Fruit fly (Drosophila melanogaster): ENCODE results near the gene Dlc90F.

Gene Dlc90F

DNA sequence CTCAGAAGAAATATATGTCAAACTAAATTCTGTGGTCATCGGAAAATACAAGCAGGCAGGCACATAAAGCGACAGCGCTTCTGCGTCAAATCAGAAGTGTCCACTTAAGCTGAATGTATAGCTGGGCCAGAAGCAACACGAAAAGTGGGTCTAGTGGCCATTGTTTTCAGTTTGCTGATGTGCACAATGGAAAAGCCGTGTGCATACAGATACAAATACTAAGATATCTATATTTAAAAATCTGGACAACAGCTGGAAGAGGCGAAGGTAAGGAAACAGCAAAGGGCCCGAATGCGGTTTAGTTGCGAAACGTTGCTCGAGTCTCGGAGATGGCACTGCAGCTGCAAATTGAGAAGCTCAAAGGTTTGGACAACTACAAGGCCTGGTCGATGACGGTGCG is 48.2 kb upstream of the Dlc90F start, which contains the start of gene CG18598:
CG18598 (plus strand) TSS at position 301 of the 400 bp plus-strand sequence.
- TF ChIP-seq CG10631 (GFP tag; optimal IDR thresholded peaks at IDR 0.05) (no peak), svp (GFP tag) (no peak), pdm3 (GFP tag; optimal IDR thresholded peaks at IDR 0.05) (no peak), fkh (GFP tag; optimal IDR thresholded peaks at IDR 0.05) (no peak), CG32006 (GFP tag; optimal IDR thresholded peaks at IDR 0.05) (no peak), Ets96B (tag; optimal IDR thresholded peaks at IDR 0.05) (no peak), CG1621 (tag; optimal IDR thresholded peaks at IDR 0.05) (no peak), Eip78C (GFP tag) (no peak), achi (GFP tag; optimal IDR thresholded peaks at IDR 0.05) (no peak), Sox102F (GFP tag; optimal IDR thresholded peaks at IDR 0.05) (no peak), Hr38 (GFP tag; optimal IDR thresholded peaks at IDR 0.05) (no peak), vri (GFP tag; optimal IDR thresholded peaks at IDR 0.05) (no peak), Blimp-1 (GFP tag; optimal IDR thresholded peaks at IDR 0.05) (no peak)

DNA sequence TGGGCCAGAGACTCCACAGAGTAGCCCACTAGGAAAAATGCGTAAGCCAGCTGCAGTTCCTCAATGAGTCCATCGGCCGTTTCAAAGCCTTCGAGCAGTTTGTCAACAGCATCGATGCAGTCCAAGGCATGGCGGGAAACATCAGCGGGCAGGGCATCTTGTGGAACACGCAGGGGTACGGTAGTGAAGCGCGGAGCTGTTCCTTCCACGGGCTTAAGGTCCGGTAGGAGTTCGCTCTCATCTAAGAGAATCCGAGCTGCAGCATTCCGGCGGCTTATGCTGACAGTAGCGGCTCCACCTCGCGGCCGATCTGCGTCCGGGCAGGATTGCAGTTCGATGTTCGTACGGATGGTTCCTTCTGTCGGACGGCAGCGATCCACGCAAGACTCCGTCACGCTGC is 47.2 kb upstream of the Dlc90F start:
- no peak for TF ChIP-seq fkh (GFP tag; optimal IDR thresholded peaks at IDR 0.05)
- no peak for TF ChIP-seq Met (GFP tag; optimal IDR thresholded peaks at IDR 0.05)
- TF ChIP-seq CG31627 (GFP tag; optimal IDR thresholded peaks at IDR 0.05) = no peak
- TF ChIP-seq esn (GFP tag; optimal IDR thresholded peaks at IDR 0.05) = no peak
- TF ChIP-seq Sox102F (GFP tag; optimal IDR thresholded peaks at IDR 0.05) = no peak
- TF ChIP-seq Gug (GFP tag; IDR thresholded peaks at IDR 0.05) = no peak
- no peak for TF ChIP-seq vri (GFP tag; optimal IDR thresholded peaks at IDR 0.05)
- no peak for TF ChIP-seq Ets21C (GFP tag; optimal IDR thresholded peaks at IDR 0.05)
- no peak for TF ChIP-seq Blimp-1 (GFP tag; optimal IDR thresholded peaks at IDR 0.05)
- no peak for TF ChIP-seq eg (GFP tag; IDR thresholded peaks at IDR 0.05)

DNA sequence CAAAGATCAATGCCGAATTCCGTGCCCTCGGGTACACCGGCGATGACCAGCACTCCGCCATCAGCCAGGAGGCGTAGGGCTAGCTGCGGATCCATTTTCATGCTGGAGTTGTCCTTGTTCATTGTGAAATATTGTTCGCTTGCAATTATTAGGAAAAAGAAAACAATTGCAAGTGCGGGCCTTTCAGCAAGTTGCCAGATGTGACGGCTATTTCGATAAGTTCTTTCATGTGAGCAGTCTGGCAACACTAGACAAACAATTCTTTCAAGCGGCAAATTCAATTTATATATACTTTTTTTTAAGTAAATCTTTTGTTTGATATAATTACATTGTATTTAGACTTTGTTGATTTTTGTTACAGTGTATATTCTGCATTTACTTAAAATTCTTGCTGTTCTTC is 46.5 kb upstream of the Dlc90F start, which contains the start of gene CG12320:
CG12320 (minus strand) TSS at position 157 of the 400 bp plus-strand sequence.
- TF ChIP-seq net (GFP tag; optimal IDR thresholded peaks at IDR 0.05) = no peak
- TF ChIP-seq CG15336 (GFP tag; IDR thresholded peaks at IDR 0.05) = no peak
- no peak for TF ChIP-seq CG10631 (GFP tag; optimal IDR thresholded peaks at IDR 0.05)
- TF ChIP-seq CG8119 (GFP tag; IDR thresholded peaks at IDR 0.05) = no peak
- peak; percentile 49 for TF ChIP-seq CG1621 (tag; optimal IDR thresholded peaks at IDR 0.05)
- TF ChIP-seq fkh (GFP tag; optimal IDR thresholded peaks at IDR 0.05) = no peak
- TF ChIP-seq Sox14 (GFP tag; optimal IDR thresholded peaks at IDR 0.05) = peak; percentile 52
- no peak for TF ChIP-seq fd59A (GFP tag; optimal IDR thresholded peaks at IDR 0.05)
- TF ChIP-seq CG6163 (GFP tag; IDR thresholded peaks at IDR 0.05) = no peak
- TF ChIP-seq Hr39 (GFP tag; optimal IDR thresholded peaks at IDR 0.05) = no peak
- TF ChIP-seq CG8632 (GFP tag; optimal IDR thresholded peaks at IDR 0.05) = no peak
- no peak for TF ChIP-seq CG16779 (tag; optimal IDR thresholded peaks at IDR 0.05)
- TF ChIP-seq Sox15 (GFP tag; optimal IDR thresholded peaks at IDR 0.05) = no peak
- TF ChIP-seq esn (GFP tag; optimal IDR thresholded peaks at IDR 0.05) = peak; percentile 6
- TF ChIP-seq fd85E (GFP tag; optimal IDR thresholded peaks at IDR 0.05) = no peak
- TF ChIP-seq Sox102F (GFP tag; optimal IDR thresholded peaks at IDR 0.05) = no peak
- TF ChIP-seq CG3919 (GFP tag; optimal IDR thresholded peaks at IDR 0.05) = no peak
- TF ChIP-seq Gug (GFP tag; IDR thresholded peaks at IDR 0.05) = no peak

DNA sequence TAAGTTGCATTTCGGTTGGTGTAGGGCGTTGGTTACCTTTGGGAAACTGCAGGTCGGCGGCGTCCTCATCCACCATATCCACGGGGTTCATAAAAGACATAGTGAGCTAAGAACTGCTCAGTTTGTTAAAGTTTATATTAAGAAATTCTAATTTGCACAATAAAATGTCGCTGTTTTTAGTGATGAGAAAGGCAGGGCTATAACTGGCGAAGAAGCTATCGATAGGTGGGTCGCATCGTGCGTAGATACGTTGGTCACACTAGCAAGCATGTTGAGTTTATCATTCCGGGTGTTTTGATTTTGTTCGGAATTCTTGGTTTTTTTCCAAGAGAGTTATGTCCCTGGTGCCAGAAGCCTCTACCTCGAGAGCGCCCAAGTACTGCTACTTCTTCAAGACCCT is 43.7 kb upstream of the Dlc90F start, which contains the start of the genes Ada2a, Polr2D, Tgs1 and moi:
Ada2a (minus strand) TSS at position 207 of the 400 bp plus-strand sequence.
Polr2D (minus strand) TSS at position 207 of the 400 bp plus-strand sequence.
Tgs1 (plus strand) TSS at position 250 of the 400 bp plus-strand sequence.
moi (plus strand) TSS at position 250 of the 400 bp plus-strand sequence.
- TF ChIP-seq CG1621 (tag; optimal IDR thresholded peaks at IDR 0.05) (peak; percentile 82), Hr38 (GFP tag; optimal IDR thresholded peaks at IDR 0.05) (no peak), Sox15 (GFP tag; optimal IDR thresholded peaks at IDR 0.05) (no peak)

DNA sequence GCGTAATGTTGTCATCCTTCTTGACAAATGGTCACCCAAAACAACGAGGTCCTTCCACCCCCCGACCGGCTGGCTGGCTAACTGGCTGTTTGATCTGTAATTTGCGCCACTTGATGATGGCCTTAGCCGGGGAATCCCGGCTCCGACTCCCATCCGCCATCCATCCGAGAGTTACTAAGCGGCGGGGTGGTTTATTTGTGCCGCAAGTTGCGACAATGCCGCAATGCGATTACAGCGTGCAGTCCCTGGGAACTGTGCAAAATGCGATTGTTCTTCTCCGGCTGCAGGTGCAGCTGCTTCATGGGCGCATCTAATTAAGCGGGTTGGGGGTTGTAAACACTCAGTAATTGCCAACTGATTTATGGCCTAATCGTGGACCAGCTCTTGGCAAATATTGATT is 39.0 kb upstream of the Dlc90F start:
- TF ChIP-seq CG15336 (GFP tag; IDR thresholded peaks at IDR 0.05) (no peak), Eip78C (GFP tag) (no peak), CG34406 (GFP tag; optimal IDR thresholded peaks at IDR 0.05) (no peak), fd85E (GFP tag; optimal IDR thresholded peaks at IDR 0.05) (no peak), OdsH (GFP tag; optimal IDR thresholded peaks at IDR 0.05) (no peak), CG6792 (GFP tag; optimal IDR thresholded peaks at IDR 0.05) (no peak), Eip93F (GFP tag; optimal IDR thresholded peaks at IDR 0.05) (no peak), CG8119 (GFP tag; IDR thresholded peaks at IDR 0.05) (no peak), Blimp-1 (GFP tag; optimal IDR thresholded peaks at IDR 0.05) (no peak), spab (GFP tag; optimal IDR thresholded peaks at IDR 0.05) (no peak), CG9139 (GFP tag; optimal IDR thresholded peaks at IDR 0.05) (no peak), CG11294 (GFP tag; IDR thresholded peaks at IDR 0.05) (no peak), CG16779 (tag; optimal IDR thresholded peaks at IDR 0.05) (no peak), Eip75B (GFP tag; optimal IDR thresholded peaks at IDR 0.05) (no peak), ss (GFP tag; optimal IDR thresholded peaks at IDR 0.05) (no peak), Met (GFP tag; optimal IDR thresholded peaks at IDR 0.05) (no peak), esn (GFP tag; optimal IDR thresholded peaks at IDR 0.05) (no peak)
